Fruit fly (Drosophila melanogaster): ENCODE measurements around the gene CG9717.

DNA sequence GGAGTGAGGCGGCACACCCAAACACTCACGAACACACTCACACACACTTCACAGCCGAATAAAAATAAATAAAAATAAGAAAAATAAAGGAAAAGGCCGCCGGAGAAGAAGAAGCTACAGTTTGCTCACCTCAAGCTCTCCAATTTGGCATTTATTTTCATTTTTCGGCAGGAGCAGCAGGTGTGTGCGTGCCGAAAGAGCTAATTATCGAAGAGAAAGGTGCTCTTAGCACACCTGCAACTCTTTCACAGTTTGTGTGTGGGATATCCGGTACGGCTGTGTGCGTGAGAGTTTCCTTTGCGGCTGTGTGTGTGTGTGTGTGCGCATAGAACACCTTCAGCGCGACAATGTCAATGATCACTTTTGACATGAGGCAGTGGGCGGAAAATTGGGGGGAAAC lies 42.1 kb downstream of the CG9717 start:
- TF ChIP-seq pdm3 (GFP tag; optimal IDR thresholded peaks at IDR 0.05), result no peak
- TF ChIP-seq Sox14 (GFP tag; optimal IDR thresholded peaks at IDR 0.05), result no peak
- no peak for TF ChIP-seq Sox15 (GFP tag; optimal IDR thresholded peaks at IDR 0.05)
- no peak for TF ChIP-seq acj6 (GFP tag; optimal IDR thresholded peaks at IDR 0.05)
- no peak for TF ChIP-seq fkh (GFP tag; optimal IDR thresholded peaks at IDR 0.05)
- no peak for TF ChIP-seq achi (GFP tag; optimal IDR thresholded peaks at IDR 0.05)
- no peak for TF ChIP-seq fd59A (GFP tag; optimal IDR thresholded peaks at IDR 0.05)
- TF ChIP-seq net (GFP tag; optimal IDR thresholded peaks at IDR 0.05), result no peak
- TF ChIP-seq CG3032 (tag; optimal IDR thresholded peaks at IDR 0.05), result no peak
- TF ChIP-seq CG10631 (GFP tag; optimal IDR thresholded peaks at IDR 0.05), result no peak
- TF ChIP-seq CG34406 (GFP tag; optimal IDR thresholded peaks at IDR 0.05), result no peak
- TF ChIP-seq Hr39 (GFP tag; optimal IDR thresholded peaks at IDR 0.05), result no peak
- no peak for TF ChIP-seq cyc (GFP tag; optimal IDR thresholded peaks at IDR 0.05)
- TF ChIP-seq CG4318 (GFP tag; optimal IDR thresholded peaks at IDR 0.05), result no peak
